Fruit fly (Drosophila melanogaster): ENCODE results near the gene Sry-delta.

Gene Sry-delta

DNA sequence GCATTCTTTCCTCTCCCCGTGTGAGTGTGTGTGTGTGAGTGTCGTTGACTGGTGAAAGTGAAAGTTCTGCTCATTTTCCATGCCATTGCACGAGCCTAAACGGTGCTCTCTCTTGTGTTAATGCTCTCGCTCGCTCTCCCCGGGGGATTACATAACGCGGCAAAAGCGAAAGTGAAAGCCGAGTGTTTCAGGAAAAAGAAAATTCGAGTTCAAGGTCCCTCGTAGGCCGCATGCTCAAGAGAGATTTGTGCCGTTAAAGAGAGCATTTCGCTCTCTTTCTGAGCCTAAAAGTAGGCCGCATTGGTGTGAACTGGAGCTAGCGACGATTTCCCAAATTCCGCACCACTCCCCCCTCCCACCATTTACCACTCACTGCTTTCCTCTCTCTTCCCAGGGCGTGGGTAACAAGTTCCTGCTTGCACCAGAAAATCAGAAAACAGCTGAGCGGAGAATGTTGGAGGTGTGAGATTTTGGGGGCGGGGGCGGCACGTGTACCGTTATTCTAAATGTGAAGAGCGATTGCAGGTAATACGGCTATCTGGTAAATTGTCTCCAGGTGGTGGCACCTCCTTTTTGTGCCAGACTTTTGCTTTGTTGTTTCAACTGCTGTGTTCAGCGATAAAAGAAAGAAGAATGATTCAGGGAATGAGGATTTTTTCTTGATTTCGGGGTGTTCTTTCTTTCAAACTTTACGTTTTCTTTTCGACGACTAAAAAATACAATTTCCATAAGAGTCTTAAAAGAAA lies 47.3 kb downstream of the Sry-delta start (continued):
- TF ChIP-seq cg (GFP tag; optimal IDR thresholded peaks at IDR 0.05) (peak; percentile 12), CG3163 (GFP tag; optimal IDR thresholded peaks at IDR 0.05) (peak; percentile 74), C15 (GFP tag; IDR thresholded peaks at IDR 0.05) (no peak), Dip3 (GFP tag; optimal IDR thresholded peaks at IDR 0.05) (no peak), Asciz (GFP tag; optimal IDR thresholded peaks at IDR 0.05) (no peak), Hr3 (GFP tag; optimal IDR thresholded peaks at IDR 0.05) (no peak), cwo (GFP tag; optimal IDR thresholded peaks at IDR 0.05) (peak; percentile 19), CG3847 (GFP tag; IDR thresholded peaks at IDR 0.05) (no peak), Hsf (GFP tag; optimal IDR thresholded peaks at IDR 0.05) (no peak), CG9609 (GFP tag; optimal IDR thresholded peaks at IDR 0.05) (no peak), Ada2b (GFP tag; IDR thresholded peaks at IDR 0.05) (no peak), CG31441 (GFP tag; IDR thresholded peaks at IDR 0.05) (no peak), CG8359 (GFP tag; optimal IDR thresholded peaks at IDR 0.05; ENCODE audit: borderline replicate concordance) (no peak), HHEX (GFP tag; optimal IDR thresholded peaks at IDR 0.05) (no peak), wdn (GFP tag; IDR thresholded peaks at IDR 0.05) (no peak), CG11398 (GFP tag; optimal IDR thresholded peaks at IDR 0.05) (no peak), CG9797 (GFP tag; optimal IDR thresholded peaks at IDR 0.05) (no peak), Ravus (GFP tag; IDR thresholded peaks at IDR 0.05) (no peak), lmd (GFP tag; IDR thresholded peaks at IDR 0.05) (no peak), CG5953 (GFP tag; IDR thresholded peaks at IDR 0.05) (no peak), danr (GFP tag; IDR thresholded peaks at IDR 0.05) (no peak), kah (GFP tag; optimal IDR thresholded peaks at IDR 0.05) (no peak), CG18619 (GFP tag; optimal IDR thresholded peaks at IDR 0.05) (no peak), CG14710 (tag; optimal IDR thresholded peaks at IDR 0.05) (no peak), en (GFP tag; optimal IDR thresholded peaks at IDR 0.05) (no peak), Oli (tag; optimal IDR thresholded peaks at IDR 0.05) (no peak), Rfx (GFP tag; IDR thresholded peaks at IDR 0.05) (0 out of 2 replicates have a peak, but pooled peaks have one; percentile 19), CG11560 (tag; IDR thresholded peaks at IDR 0.05) (no peak), CG10979 (tag; optimal IDR thresholded peaks at IDR 0.05) (no peak), CG9215 (GFP tag; IDR thresholded peaks at IDR 0.05) (no peak), CG18599 (GFP tag; optimal IDR thresholded peaks at IDR 0.05) (no peak), CG7839 (tag; optimal IDR thresholded peaks at IDR 0.05) (no peak), CG10147 (GFP tag; optimal IDR thresholded peaks at IDR 0.05) (no peak)

DNA sequence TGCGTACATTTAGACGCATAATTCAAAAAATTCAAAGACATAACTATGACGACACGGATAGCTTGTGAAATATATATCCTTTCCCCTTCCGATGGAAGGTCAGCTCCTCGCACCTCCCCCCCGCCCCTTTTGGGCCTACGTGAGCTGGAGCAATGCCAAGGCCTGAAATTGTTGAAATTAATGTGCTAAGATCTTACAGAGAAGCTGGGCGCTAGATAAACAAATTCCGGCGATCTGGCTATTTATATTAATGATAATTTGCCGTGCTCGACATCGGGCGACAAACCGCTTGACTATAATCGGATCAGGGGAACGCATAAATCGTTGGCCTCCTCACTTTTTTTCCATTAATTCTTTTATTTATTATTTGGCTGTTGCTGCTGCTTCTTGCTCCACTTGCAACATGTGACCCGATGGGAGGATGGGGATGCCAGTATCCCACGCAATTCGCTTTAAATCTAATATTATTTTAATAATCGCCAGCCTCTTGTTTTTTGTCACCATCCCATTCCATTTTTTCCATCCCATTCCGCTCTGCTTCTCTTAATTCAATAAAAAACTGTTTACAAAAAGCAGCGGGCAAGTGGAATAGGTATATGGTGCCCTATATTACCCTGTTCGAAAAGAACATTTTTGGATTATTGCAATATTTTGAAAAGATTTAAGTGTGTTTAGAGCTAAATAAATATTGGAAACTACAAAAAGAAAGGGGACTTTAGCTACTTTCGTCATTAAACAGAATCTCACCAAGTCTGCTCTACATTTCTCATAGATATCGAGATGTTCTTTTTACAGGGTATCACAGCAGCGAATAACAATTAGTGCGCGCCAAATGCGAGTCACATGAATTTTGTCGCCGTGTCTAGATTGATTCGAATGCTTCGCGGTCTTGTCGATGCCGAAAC lies 48.9 kb downstream of the Sry-delta start:
- TF ChIP-seq kah (GFP tag; optimal IDR thresholded peaks at IDR 0.05): no peak
- no peak for TF ChIP-seq dpn (GFP tag; optimal IDR thresholded peaks at IDR 0.05)
- TF ChIP-seq crol (GFP tag; IDR thresholded peaks at IDR 0.05): peak; percentile 50; the same call in 1 of the 2 replicates
- TF ChIP-seq CG12769 (tag; optimal IDR thresholded peaks at IDR 0.05): peak; percentile 81
- no peak for TF ChIP-seq Poxn (GFP tag; IDR thresholded peaks at IDR 0.05)
- no peak for TF ChIP-seq nom (GFP tag; optimal IDR thresholded peaks at IDR 0.05)
- no peak for TF ChIP-seq bcd (GFP tag; optimal IDR thresholded peaks at IDR 0.05)
- peak; percentile 64 for TF ChIP-seq Med (GFP tag)
- TF ChIP-seq sr (GFP tag; IDR thresholded peaks at IDR 0.05): peak; percentile 88
- TF ChIP-seq oc (tag; optimal IDR thresholded peaks at IDR 0.05): no peak
- no peak for TF ChIP-seq CG15514 (GFP tag; optimal IDR thresholded peaks at IDR 0.05)
- TF ChIP-seq CG14965 (GFP tag; optimal IDR thresholded peaks at IDR 0.05; ENCODE audit: borderline replicate concordance): no peak
- no peak for TF ChIP-seq dati (GFP tag; IDR thresholded peaks at IDR 0.05)
- no peak for TF ChIP-seq CG7987 (GFP tag; optimal IDR thresholded peaks at IDR 0.05)
- no peak for TF ChIP-seq sens (GFP tag)
- TF ChIP-seq trh (GFP tag; optimal IDR thresholded peaks at IDR 0.05): no peak
- no peak for TF ChIP-seq kay (GFP tag; optimal IDR thresholded peaks at IDR 0.05)
- TF ChIP-seq CG1602 (GFP tag; optimal IDR thresholded peaks at IDR 0.05): no peak
